Fruit fly (Drosophila melanogaster): ENCODE results near the gene Polr2J.

Gene Polr2J

DNA sequence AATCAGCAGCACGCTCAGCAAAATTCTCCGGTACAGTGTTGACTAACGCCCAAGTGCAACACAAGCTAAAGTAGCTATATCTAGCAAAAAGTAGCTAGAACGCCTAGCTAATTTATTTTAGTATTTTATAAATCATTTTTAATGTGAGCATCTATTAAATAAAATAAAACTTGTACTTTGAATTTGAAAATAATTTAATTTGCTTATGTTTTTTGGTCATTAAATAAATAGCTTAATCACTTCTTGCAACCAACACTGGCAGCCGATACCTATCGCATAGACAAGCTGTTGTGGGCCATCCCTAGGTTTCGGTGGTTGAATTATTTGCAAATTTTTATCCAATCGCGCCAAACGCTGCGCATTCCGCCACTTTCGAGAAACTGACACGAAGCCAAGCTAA lies at the start of gene Polr2J, which contains the start of gene CG15141:
Gene Polr2J (minus strand): TSS at position 49 of the 400 bp plus-strand sequence.
Gene CG15141 (plus strand): TSS at position 284 of the 400 bp plus-strand sequence.
- peak; percentile 84 for TF ChIP-seq CG17801 (GFP tag; optimal IDR thresholded peaks at IDR 0.05; ENCODE audit: partially characterized antibody)

DNA sequence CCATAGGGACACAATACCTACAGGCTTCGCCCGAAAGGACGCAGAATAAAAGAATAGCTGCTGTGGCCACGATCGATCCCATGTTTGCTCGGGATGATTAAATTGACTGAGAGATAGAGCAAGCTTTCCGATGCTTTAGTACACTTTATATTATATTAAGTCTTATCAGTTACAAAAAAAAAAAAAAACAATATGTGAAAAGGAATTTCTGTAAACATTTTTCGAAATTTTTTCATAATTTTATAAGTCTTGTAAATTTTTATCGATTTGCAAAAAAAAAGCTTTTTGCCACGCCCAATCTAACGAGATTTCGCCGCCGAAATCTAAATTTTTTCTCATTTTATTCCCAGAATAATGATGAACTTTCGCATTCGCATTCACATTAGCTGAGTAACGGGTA lies 47.7 kb upstream of the Polr2J start, which contains the start of gene CG18563:
Gene CG18563 (minus strand): TSS at position 101 of the 400 bp plus-strand sequence.
- no peak for TF ChIP-seq CG17801 (GFP tag; optimal IDR thresholded peaks at IDR 0.05; ENCODE audit: partially characterized antibody)

DNA sequence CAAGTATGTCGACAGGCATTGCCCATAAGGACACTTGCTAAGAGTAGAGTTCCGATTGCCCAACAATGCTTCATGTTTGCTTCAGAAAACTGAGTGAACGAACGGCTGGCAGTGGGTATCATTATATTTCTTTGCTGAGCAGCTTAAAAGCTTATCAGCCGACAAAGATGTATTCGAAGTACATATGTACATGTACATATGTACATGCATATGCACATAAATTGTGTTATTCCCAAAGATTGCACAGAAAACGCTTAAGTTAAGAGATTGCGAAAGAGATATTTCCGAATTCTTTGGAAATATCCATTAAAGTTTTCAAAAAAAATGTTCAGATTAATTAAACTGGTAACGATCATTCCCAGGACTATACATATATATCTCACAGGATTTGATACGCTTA lies 45.6 kb upstream of the Polr2J start, which contains the start of gene SPH93:
Gene SPH93 (minus strand): TSS at position 101 of the 400 bp plus-strand sequence.
- TF ChIP-seq CG17801 (GFP tag; optimal IDR thresholded peaks at IDR 0.05; ENCODE audit: partially characterized antibody) = no peak

DNA sequence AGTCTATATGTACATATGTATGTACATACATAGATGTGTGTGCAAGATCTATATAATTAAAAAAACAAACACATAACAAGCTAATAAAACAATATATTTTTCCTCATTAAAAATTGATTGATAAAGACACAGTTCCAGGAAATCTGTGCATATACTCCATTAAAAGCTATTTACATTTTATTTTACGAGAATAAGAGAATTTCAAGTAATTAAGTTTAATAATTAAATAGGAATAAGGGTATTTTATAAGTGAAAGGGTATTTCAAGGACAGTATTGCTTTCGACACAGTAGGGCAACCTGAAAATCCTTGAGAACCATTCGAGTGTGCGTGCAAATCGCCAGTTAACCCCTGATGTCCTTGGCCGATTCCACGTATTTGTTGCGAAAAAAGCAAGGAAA lies 42.4 kb upstream of the Polr2J start, which contains the start of gene CG5050:
Gene CG5050 (plus strand): TSS at position 301 of the 400 bp plus-strand sequence.
- no peak for TF ChIP-seq CG17801 (GFP tag; optimal IDR thresholded peaks at IDR 0.05; ENCODE audit: partially characterized antibody)

DNA sequence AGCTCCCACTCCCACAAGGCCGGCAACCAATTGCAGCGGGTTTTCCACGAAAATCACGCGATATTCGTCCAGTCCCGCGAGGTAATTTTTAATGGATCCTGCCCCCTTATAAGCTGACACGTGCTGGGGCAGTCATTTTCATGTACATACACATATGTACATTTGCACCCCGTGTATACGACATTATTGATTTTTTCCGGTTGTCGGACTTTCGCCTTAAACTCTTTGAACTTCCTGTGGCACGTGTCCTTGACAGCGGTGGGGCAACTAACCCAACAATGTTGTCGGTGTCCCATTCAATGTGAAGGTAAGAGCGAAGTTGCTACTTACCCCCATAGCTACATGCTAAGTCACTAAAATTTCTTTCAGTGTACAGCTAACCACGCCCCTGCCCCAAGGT lies 41.9 kb upstream of the Polr2J start:
- no peak for TF ChIP-seq CG17801 (GFP tag; optimal IDR thresholded peaks at IDR 0.05; ENCODE audit: partially characterized antibody)

DNA sequence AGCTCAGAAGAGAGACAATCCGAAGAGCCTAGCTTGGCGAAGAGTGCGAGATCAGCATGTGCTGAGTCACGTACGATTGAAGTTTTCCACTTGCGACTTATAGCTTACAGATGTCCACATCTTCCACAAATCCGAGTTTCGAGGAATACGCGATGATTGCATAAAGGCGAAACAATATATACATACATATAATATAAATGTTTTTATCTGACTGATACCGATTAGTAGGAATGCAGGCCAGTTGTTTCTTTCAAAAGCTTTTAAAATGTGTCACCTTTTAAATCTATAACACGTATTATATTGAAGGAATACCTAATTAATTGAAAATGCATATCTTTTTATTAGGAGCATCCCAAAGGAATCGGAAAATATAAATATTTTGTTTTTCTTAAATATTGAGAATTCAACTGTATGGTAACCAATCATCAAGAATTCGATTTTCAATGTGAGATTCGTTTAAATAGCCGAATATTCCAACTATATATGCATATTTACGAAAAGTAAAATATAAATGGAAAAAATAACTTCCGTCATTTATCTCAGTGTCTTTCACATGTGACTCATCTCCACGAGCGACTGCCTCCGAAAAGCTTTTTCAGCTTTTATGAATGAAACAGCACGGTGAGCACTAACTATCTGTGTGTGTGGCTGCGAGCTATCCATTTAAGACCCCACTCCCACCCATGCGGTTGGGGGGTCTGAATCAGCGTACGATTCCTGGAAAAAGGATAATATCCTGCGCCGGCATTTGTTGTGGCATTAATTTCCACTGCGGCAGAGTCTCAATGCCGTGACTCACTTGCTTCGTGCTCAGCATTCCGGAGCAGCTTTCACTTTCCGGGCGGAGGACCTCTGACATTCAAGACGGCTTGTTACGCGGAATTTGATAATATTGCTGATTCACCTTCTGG lies 40.6 kb upstream of the Polr2J start:
- TF ChIP-seq CG17801 (GFP tag; optimal IDR thresholded peaks at IDR 0.05; ENCODE audit: partially characterized antibody) = peak; percentile 19

DNA sequence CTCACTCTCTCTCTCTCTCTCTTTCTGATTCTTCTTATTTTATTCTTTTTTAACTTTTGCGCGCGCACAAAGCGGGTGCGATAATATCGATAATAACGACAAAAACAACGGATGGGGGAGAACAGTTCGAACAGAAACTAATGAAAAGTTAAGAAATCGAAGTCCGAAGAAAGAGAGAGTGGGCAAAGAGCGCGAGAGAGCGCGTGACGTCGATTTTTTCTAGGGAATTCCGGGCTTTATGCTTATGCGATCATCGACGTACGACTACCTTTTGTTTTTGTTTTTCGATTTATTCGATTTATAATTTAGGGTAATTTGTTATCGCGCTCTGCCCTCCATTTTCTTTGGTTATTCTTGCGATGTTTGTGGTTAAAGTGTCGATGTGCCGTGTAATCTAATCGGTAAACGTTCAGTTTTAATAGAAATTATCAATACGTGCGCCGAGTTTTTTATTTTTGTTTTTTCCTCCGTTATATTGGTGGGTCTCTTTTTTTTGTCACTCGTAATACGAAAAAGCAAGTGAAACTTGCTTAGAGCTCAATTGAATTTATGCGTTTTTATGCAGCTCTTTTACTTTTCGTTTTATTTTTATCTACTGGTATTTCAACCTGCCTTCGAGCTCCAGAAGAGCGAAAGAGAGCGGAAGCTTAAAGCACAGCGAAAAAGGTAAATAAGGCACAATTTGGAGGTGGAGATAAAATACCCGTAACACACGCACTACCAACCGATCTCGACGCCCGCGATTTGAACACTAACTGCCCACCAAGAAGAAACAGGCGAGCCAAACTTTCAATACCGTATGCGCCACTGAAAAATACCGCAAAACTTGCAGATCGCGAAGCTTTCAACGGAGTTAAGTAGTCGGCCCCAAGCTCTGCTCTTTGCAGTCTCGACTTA lies 39.6 kb upstream of the Polr2J start, which contains the start of gene dl:
Gene dl (minus strand): TSS at position 757 of the 897 bp plus-strand sequence.
- no peak for TF ChIP-seq CG17801 (GFP tag; optimal IDR thresholded peaks at IDR 0.05; ENCODE audit: partially characterized antibody)

DNA sequence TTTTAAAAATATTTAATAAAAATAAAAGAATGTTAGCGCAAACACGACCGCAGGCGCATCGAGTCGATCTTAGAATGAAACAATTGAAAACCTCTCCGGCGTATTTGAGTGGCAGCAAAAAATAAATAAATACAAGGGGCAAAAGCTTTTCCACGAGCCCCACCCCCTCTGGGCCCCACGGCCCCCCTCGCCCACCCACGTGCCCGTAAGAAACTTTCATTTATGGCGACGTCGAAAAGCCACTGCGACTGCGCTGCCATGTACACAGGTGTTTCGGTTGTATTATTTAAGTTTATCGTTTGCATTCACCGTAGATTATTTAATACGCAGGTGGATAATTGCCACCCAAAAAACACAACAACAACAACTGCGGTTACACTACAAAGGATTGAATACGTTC lies 38.2 kb upstream of the Polr2J start:
- no peak for TF ChIP-seq CG17801 (GFP tag; optimal IDR thresholded peaks at IDR 0.05; ENCODE audit: partially characterized antibody)

DNA sequence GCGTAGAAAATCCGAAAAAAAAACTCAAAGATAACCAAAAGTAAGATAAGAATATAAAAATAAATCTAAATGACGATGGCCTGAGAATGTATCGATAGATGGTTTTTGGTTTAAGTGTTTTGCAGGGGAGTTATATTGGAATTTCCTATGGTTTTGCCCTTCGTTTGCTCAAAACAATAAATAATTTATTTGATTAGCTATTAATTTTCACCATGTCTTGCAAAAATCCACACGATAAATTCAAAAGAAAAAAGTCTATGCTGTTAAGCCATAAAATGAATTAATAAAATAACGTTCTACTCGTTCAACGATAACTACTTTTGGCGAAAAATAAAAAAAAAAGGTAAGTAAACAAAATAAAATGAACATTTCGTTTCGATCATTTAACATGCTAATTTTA lies 36.9 kb upstream of the Polr2J start:
- TF ChIP-seq CG17801 (GFP tag; optimal IDR thresholded peaks at IDR 0.05; ENCODE audit: partially characterized antibody) = no peak

DNA sequence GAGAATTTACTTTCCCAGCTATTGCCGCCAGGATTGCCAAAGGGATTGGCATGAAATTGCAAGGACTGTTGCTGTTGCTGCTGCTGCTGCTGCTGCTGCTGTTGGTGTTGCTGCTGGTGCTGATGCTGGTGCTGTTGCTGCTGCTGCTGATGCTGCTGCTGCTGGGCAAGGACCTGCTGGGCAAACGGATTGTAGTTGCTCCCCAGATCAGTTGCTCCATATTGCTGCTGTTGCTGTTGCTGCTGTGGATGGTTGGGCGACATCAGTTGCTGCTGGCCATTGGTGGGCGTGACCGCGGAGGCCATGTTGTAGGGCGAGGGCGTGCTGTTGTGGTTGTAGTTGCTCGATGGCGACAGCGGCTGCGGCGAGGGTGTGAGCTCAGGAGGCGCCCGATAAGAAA lies 27.4 kb upstream of the Polr2J start:
- no peak for TF ChIP-seq CG17801 (GFP tag; optimal IDR thresholded peaks at IDR 0.05; ENCODE audit: partially characterized antibody)

DNA sequence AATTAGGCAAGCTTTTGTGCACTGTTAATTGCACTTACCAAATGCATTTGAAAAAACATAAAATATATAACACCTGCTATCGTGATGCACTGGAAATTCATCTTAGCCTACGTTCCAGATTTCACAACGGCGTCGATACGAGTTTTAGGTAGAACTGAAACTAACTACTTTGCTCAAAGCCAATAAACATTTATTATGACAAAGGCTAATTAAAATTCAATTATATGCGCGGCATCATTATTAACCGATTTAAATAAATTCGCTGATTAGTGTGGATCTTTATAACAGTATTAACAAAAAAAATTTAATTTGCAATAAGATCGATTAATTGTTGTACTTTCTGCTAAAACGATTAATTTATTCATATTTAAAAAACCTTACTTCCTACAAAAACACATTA lies 26.3 kb upstream of the Polr2J start, which contains the start of gene CG33928:
Gene CG33928 (minus strand): TSS at position 101 of the 400 bp plus-strand sequence.
- no peak for TF ChIP-seq CG17801 (GFP tag; optimal IDR thresholded peaks at IDR 0.05; ENCODE audit: partially characterized antibody)

DNA sequence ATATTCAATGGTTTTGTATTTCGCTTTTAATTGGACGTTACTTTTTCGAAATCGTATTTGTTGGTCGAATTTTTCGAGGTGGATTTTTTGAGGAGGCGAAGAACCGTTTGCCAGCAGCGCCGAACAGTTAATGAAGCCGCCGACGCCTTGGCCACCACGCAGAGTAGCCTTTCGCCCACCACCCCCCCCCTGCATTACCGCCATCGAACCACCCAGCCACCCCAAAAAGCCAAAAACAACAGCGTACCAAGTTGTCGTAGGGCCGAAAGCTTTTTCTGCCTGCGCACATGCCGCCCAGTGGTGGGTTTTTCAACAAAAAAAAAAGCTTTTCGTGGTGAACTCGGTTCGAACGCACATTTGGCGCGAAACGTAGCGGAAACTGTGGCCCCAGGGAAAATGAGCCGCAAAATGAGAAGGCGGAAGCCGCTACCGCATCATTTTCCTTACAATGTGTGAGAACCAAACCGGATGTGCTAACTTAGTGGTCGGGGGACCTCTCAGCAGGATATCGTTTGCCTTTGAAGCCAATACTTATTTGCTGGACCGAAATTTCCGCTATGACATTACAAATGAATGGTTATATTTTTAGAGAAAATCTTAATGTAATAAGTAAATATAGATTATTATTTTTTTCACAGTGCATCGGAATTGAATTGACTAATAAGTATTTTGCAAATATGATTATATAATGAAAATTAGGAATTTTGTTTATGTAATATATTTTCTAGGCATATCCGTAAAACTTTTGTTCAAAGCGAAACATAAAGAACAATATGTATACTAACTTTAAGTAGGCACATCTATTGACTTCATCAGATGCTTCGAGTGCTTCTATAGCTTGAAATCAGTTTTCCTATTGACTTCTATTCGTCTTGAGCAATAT lies 23.1 kb upstream of the Polr2J start, which contains the start of the genes Dif and CG5043:
Gene Dif (minus strand): TSS at position 132 of the 883 bp plus-strand sequence.
Gene CG5043 (plus strand): TSS at position 833 of the 883 bp plus-strand sequence.
- no peak for TF ChIP-seq CG17801 (GFP tag; optimal IDR thresholded peaks at IDR 0.05; ENCODE audit: partially characterized antibody)

DNA sequence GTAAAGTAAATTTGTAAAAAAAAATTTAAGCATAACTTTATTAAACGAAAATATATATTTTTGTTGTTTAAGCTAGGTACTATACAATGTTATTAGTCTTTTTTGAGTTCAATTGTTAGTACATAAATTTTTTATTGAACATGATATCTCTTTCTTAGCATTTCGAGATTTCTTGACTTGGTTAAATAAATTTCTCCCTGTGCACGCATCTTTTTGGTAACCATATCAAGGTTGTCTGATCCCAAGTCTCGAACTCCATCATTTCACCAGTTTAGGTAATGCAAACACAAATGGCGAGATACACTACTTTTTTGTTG lies 21.1 kb upstream of the Polr2J start:
- no peak for TF ChIP-seq CG17801 (GFP tag; optimal IDR thresholded peaks at IDR 0.05; ENCODE audit: partially characterized antibody)
